Fruit fly (Drosophila melanogaster) whole organism, pupa: ENCODE measurements around the gene CG13101.
A peak's percentile ranks its signal among the peaks of the same experiment; 100 is the strongest.

Source experiments
- CG10348 ChIP-seq: fragments of 200-800 bp; sonication (Bioruptor generic); IDR thresholded peaks from 2 replicates; pipeline ENCODE4 v1.3.6; 2022; ENCODE audit warnings: missing biosample characterization, missing genetic modification characterization
- CG12605 ChIP-seq: fragments of 200-800 bp; sonication (Bioruptor generic); IDR thresholded peaks from 2 replicates; pipeline ENCODE4 v1.3.6; 2022; ENCODE audit warnings: missing biosample characterization, missing genetic modification characterization
- CG13204 ChIP-seq: fragments of 200-800 bp; sonication (Bioruptor generic); optimal IDR thresholded peaks from 2 replicates; lab custom pipeline; 2018; ENCODE audit warnings: missing biosample characterization, mild to moderate bottlenecking, missing genetic modification characterization, moderate library complexity
- CG14655 ChIP-seq: fragments of 200-800 bp; sonication (Bioruptor generic); optimal IDR thresholded peaks from 3 replicates; lab custom pipeline; 2017; ENCODE audit warnings: mild to moderate bottlenecking, missing biosample characterization, missing genetic modification reagents, missing genetic modification characterization
- CG15710 ChIP-seq: fragments of 200-800 bp; sonication (Bioruptor generic); optimal IDR thresholded peaks from 2 replicates; lab custom pipeline; 2018; ENCODE audit warnings: missing biosample characterization, mild to moderate bottlenecking, missing genetic modification characterization, moderate library complexity
- CG17806 ChIP-seq: fragments of 200-800 bp; sonication (Bioruptor generic); optimal IDR thresholded peaks from 2 replicates; lab custom pipeline; 2018; ENCODE audit warnings: missing biosample characterization, mild to moderate bottlenecking, missing genetic modification characterization, moderate library complexity
- CG32121 ChIP-seq: fragments of 200-800 bp; sonication (Bioruptor generic); IDR thresholded peaks from 2 replicates; pipeline ENCODE4 v1.3.6; 2022; ENCODE audit warnings: missing biosample characterization, missing genetic modification characterization
- CG34367 ChIP-seq: fragments of 200-800 bp; sonication (Bioruptor generic); optimal IDR thresholded peaks from 2 replicates; lab custom pipeline; 2018; ENCODE audit warnings: missing biosample characterization, mild to moderate bottlenecking, missing genetic modification characterization
- CG4496 ChIP-seq: fragments of 200-800 bp; sonication (Bioruptor generic); IDR thresholded peaks from 3 replicates; pipeline ENCODE4 v1.3.6; 2022; ENCODE audit warnings: missing biosample characterization, missing genetic modification characterization
- CG8159 ChIP-seq: fragments of 200-800 bp; sonication (Bioruptor generic); optimal IDR thresholded peaks from 3 replicates; lab custom pipeline; 2018; ENCODE audit warnings: missing biosample characterization, mild to moderate bottlenecking, missing genetic modification characterization, moderate library complexity
- CG8301 ChIP-seq: fragments of 200-800 bp; sonication (Bioruptor generic); optimal IDR thresholded peaks from 2 replicates; lab custom pipeline; 2018; ENCODE audit warnings: missing biosample characterization, mild to moderate bottlenecking, missing genetic modification characterization
- CG9948 ChIP-seq: fragments of 200-800 bp; sonication (Bioruptor generic); optimal IDR thresholded peaks from 2 replicates; lab custom pipeline; 2018; ENCODE audit warnings: missing biosample characterization, mild to moderate bottlenecking, missing genetic modification characterization, moderate library complexity
- D1 ChIP-seq: fragments of 200-800 bp; sonication (Bioruptor generic); optimal IDR thresholded peaks from 2 replicates; lab custom pipeline; 2018; ENCODE audit warnings: missing biosample characterization, mild to moderate bottlenecking, missing genetic modification characterization, moderate library complexity
- EcR ChIP-seq: fragments of 200-800 bp; sonication (Bioruptor generic); optimal IDR thresholded peaks from 3 replicates; lab custom pipeline; 2019; ENCODE audit warnings: missing biosample characterization, missing genetic modification characterization, mild to moderate bottlenecking, moderate library complexity, missing genetic modification reagents
- Ets98B ChIP-seq: fragments of 200-800 bp; sonication (Bioruptor generic); IDR thresholded peaks from 2 replicates; pipeline ENCODE4 v1.3.6; 2022; ENCODE audit warnings: missing biosample characterization, missing genetic modification characterization
- Pif1A ChIP-seq: fragments of 200-800 bp; sonication (Bioruptor generic); optimal IDR thresholded peaks from 3 replicates; lab custom pipeline; 2016; ENCODE audit warnings: missing biosample characterization, missing genetic modification characterization
- Pif1B ChIP-seq: fragments of 200-800 bp; sonication (Bioruptor generic); optimal IDR thresholded peaks from 3 replicates; lab custom pipeline; 2016; ENCODE audit warnings: missing biosample characterization, missing genetic modification characterization
- Snoo ChIP-seq: fragments of 200-800 bp; sonication (Bioruptor generic); optimal IDR thresholded peaks from 3 replicates; lab custom pipeline; 2017; ENCODE audit warnings: missing biosample characterization, mild to moderate bottlenecking, missing genetic modification characterization, inconsistent platforms
- fd96Ca ChIP-seq: fragments of 200-800 bp; sonication (Bioruptor generic); IDR thresholded peaks from 3 replicates; pipeline ENCODE4 v1.3.6; 2022; ENCODE audit warnings: missing biosample characterization, missing genetic modification characterization
- gl ChIP-seq: fragments of 200-800 bp; sonication (Bioruptor generic); optimal IDR thresholded peaks from 2 replicates; lab custom pipeline; 2018; ENCODE audit warnings: missing biosample characterization, mild to moderate bottlenecking, missing genetic modification characterization
- rn ChIP-seq: fragments of 200-800 bp; sonication (Bioruptor generic); IDR thresholded peaks from 2 replicates; pipeline ENCODE4 v1.3.6; 2022; ENCODE audit warnings: missing biosample characterization, missing genetic modification characterization

The CG13101 gene

DNA sequence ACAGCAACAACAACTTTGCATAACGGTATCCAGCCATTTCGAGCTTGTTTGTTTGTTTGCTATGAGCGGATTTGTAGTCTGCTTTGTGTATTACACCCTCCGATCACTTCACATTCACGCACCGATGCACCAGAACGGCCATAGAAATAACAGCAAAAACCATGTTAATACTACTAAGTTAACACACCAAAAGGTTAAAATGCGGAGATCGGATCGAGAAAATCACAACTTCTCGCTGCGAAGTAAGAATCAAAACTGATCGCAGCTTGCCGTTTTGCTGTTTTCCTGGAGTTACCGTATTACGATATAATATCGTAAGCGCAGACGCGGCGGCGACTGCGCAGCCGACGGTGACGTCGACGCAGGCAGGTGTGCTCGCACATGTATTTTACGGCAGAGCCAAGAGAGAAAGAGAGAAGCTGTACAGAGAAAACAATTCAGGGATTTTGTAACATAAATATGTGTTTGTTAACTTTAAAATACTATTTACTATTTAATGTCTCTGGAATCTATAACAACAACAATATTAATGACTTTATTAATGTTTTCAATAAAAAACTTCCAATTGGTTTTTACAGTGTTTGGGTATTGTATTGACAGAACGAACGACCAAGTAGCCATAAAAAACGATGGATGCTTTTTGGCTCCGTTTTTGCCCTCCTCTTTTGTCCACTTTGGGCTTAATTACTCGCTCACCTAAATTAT lies at the start of gene CG13101:
TSS of gene CG13101 (minus strand) at position 259 of the 705 bp plus-strand sequence.
- TF ChIP-seq Snoo (tag; lab: Kevin White, UChicago), result peak; percentile 90
- peak; percentile 92 for TF ChIP-seq CG34367 (tag; lab: Kevin White, UChicago)
- peak; percentile 85 for TF ChIP-seq Pif1A (GFP tag; lab: Kevin White, UChicago)
- no peak for TF ChIP-seq EcR (GFP tag; lab: Kevin White, UChicago)
- TF ChIP-seq Ets98B (GFP tag; lab: Robert Waterston, UW), result peak; percentile 96
- peak; percentile 89 for TF ChIP-seq fd96Ca (GFP tag; lab: Robert Waterston, UW)
- peak; percentile 93 for TF ChIP-seq CG8159 (tag; lab: Kevin White, UChicago)
- peak; percentile 96 for TF ChIP-seq CG4496 (GFP tag; lab: Robert Waterston, UW)
- TF ChIP-seq gl (tag; lab: Kevin White, UChicago), result peak; percentile 78
- TF ChIP-seq CG8301, result peak; percentile 95
- peak; percentile 98 for TF ChIP-seq CG12605 (GFP tag; lab: Robert Waterston, UW)
- peak; percentile 63 for TF ChIP-seq CG13204 (GFP tag; lab: Kevin White, UChicago)
- TF ChIP-seq CG14655 (GFP tag; lab: Kevin White, UChicago), result peak; percentile 95
- peak; percentile 96 for TF ChIP-seq rn (GFP tag; lab: Robert Waterston, UW)
- TF ChIP-seq CG32121 (GFP tag; lab: Robert Waterston, UW), result peak; percentile 97
- TF ChIP-seq Pif1B (GFP tag; lab: Kevin White, UChicago), result peak; percentile 92
- TF ChIP-seq CG15710 (tag; lab: Kevin White, UChicago), result peak; percentile 94
- peak; percentile 93 for TF ChIP-seq CG9948 (tag; lab: Kevin White, UChicago)
- peak; percentile 84; the same call in 1 of the 2 replicates for TF ChIP-seq CG10348 (GFP tag; lab: Robert Waterston, UW)
- TF ChIP-seq CG17806 (tag; lab: Kevin White, UChicago), result peak; percentile 93
- TF ChIP-seq D1 (tag; lab: Kevin White, UChicago), result peak; percentile 90

DNA sequence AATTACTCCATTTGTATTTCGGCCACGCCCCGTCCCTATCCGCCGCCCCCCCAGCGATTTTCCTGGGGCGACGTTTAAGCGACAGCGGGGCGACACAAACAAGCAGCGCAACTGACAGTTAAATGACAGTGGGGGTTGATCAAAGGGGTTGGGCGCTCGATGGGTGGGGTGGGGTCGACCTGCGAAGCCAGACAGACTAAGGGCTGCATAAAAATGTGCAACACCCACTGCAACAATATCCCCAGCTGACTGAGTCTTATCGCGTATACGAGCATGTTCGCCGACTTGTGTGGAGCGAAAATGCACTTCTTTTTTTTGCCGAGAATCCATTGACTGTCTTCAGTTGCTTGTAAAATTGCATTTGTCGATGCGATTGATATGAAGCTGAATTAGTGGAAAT lies 47.1 kb upstream of the CG13101 start, which contains the start of gene CG9582:
TSS of gene CG9582 (minus strand) at position 101 of the 400 bp plus-strand sequence.
- no peak for TF ChIP-seq CG12605 (GFP tag; lab: Robert Waterston, UW)
- no peak for TF ChIP-seq Snoo (tag; lab: Kevin White, UChicago)
- TF ChIP-seq D1 (tag; lab: Kevin White, UChicago), result no peak
- TF ChIP-seq rn (GFP tag; lab: Robert Waterston, UW), result no peak
- TF ChIP-seq Pif1B (GFP tag; lab: Kevin White, UChicago), result no peak
- no peak for TF ChIP-seq CG14655 (GFP tag; lab: Kevin White, UChicago)
- TF ChIP-seq EcR (GFP tag; lab: Kevin White, UChicago), result no peak
- no peak for TF ChIP-seq Pif1A (GFP tag; lab: Kevin White, UChicago)
- TF ChIP-seq Ets98B (GFP tag; lab: Robert Waterston, UW), result no peak
- TF ChIP-seq fd96Ca (GFP tag; lab: Robert Waterston, UW), result no peak
- no peak for TF ChIP-seq CG8159 (tag; lab: Kevin White, UChicago)
- TF ChIP-seq CG17806 (tag; lab: Kevin White, UChicago), result no peak
- TF ChIP-seq, all 21 proteins: peak for 0

DNA sequence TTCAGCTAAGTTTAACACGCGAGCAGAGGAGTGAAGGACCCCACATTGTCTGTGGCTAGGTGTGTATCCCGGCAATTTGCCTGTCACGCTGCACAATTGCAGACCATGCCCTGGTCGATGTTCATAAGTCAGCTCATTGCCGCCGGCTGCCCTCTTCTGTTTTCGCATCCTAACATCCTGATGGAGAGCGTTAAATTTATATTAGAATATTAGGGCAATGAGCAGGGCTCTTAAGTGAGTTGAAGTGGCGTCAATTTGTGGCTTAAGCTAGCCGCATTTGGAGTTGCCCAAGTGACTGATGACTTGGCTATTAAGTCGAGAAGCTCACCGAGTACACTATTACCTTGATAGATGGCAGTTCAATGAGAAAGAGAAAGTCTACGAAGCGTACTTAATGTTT lies 41.5 kb upstream of the CG13101 start:
- TF ChIP-seq CG13204 (GFP tag; lab: Kevin White, UChicago), result no peak
- no peak for TF ChIP-seq CG15710 (tag; lab: Kevin White, UChicago)
- TF ChIP-seq CG14655 (GFP tag; lab: Kevin White, UChicago), result no peak
- no peak for TF ChIP-seq CG4496 (GFP tag; lab: Robert Waterston, UW)
- TF ChIP-seq CG32121 (GFP tag; lab: Robert Waterston, UW), result no peak
- TF ChIP-seq CG8159 (tag; lab: Kevin White, UChicago), result no peak
- no peak for TF ChIP-seq fd96Ca (GFP tag; lab: Robert Waterston, UW)
- no peak for TF ChIP-seq CG34367 (tag; lab: Kevin White, UChicago)
- no peak for TF ChIP-seq Pif1A (GFP tag; lab: Kevin White, UChicago)
- no peak for TF ChIP-seq D1 (tag; lab: Kevin White, UChicago)
- TF ChIP-seq CG9948 (tag; lab: Kevin White, UChicago), result no peak
- TF ChIP-seq Pif1B (GFP tag; lab: Kevin White, UChicago), result no peak
- no peak for TF ChIP-seq CG10348 (GFP tag; lab: Robert Waterston, UW)
- TF ChIP-seq Snoo (tag; lab: Kevin White, UChicago), result no peak
- no peak for TF ChIP-seq CG8301

DNA sequence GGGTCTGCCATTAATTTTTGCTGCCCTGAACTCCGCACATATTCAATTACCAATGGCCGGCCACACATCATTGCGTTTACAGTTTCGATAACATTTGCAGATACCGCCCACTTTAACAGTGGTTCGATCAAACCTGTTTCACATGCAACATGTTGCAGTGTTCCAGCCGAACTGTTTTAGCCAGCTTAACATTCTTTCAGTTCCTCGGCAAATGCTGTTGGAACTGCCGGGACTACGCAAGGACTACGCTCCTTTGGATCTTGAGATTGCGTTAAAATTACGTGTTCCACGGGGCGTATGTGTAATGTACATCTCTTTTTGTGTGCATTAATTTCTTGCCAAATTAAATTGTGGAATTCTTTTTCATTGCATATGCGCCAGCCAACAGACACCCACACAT lies 34.8 kb upstream of the CG13101 start:
- TF ChIP-seq fd96Ca (GFP tag; lab: Robert Waterston, UW), result no peak
- TF ChIP-seq CG4496 (GFP tag; lab: Robert Waterston, UW), result no peak
- TF ChIP-seq CG34367 (tag; lab: Kevin White, UChicago), result no peak
- TF ChIP-seq Ets98B (GFP tag; lab: Robert Waterston, UW), result no peak
- TF ChIP-seq Pif1B (GFP tag; lab: Kevin White, UChicago), result no peak
- no peak for TF ChIP-seq Pif1A (GFP tag; lab: Kevin White, UChicago)
- no peak for TF ChIP-seq rn (GFP tag; lab: Robert Waterston, UW)
- TF ChIP-seq Snoo (tag; lab: Kevin White, UChicago), result no peak
- TF ChIP-seq CG12605 (GFP tag; lab: Robert Waterston, UW), result no peak
- no peak for TF ChIP-seq EcR (GFP tag; lab: Kevin White, UChicago)
- no peak for TF ChIP-seq CG9948 (tag; lab: Kevin White, UChicago)

DNA sequence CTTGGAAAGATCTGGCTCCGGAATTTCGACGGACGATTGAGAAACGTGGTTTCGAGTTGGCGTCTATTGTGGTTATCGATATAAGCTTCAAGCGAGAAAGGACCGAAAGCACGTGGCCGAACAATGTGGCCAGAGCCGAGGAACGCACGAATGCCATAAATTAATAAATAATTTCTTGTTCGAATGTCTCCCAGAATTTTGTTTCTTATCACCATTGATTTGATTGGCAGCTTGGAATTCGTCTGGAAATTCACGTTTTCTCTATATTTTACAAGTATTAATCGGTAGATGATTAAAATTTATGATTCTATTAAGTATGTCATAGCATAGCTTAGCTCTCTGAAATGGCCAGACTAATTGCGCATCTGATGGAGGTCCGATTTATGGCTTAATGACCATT lies 29.3 kb upstream of the CG13101 start, which contains the start of gene Rcd-1r:
TSS of gene Rcd-1r (minus strand) at position 101 of the 400 bp plus-strand sequence.
- TF ChIP-seq Pif1B (GFP tag; lab: Kevin White, UChicago) (no peak), CG13204 (GFP tag; lab: Kevin White, UChicago) (no peak), CG8159 (tag; lab: Kevin White, UChicago) (no peak), CG8301 (no peak), CG34367 (tag; lab: Kevin White, UChicago) (no peak), CG17806 (tag; lab: Kevin White, UChicago) (no peak), CG10348 (GFP tag; lab: Robert Waterston, UW) (no peak), Pif1A (GFP tag; lab: Kevin White, UChicago) (no peak), CG9948 (tag; lab: Kevin White, UChicago) (no peak), EcR (GFP tag; lab: Kevin White, UChicago) (no peak), CG32121 (GFP tag; lab: Robert Waterston, UW) (no peak), Snoo (tag; lab: Kevin White, UChicago) (no peak)
- TF ChIP-seq, all 21 proteins: peak for 0
